Fruit fly (Drosophila melanogaster) Kc167 (cell line): ENCODE measurements around the gene Cmpk.

Experiments
- Myc ChIP-seq: fragments of >200 bp; optimal IDR thresholded peaks from 2 replicates; lab custom pipeline; 2017; ENCODE audit warnings: missing external identifiers
- h ChIP-seq: fragments of >200 bp; optimal IDR thresholded peaks from 3 replicates; lab custom pipeline; 2018; ENCODE audit warnings: missing external identifiers
- insv ChIP-seq: fragments of >200 bp; optimal IDR thresholded peaks from 3 replicates; lab custom pipeline; 2018; ENCODE audit warnings: missing external identifiers
- ttk ChIP-seq: sonication (Bioruptor generic); optimal IDR thresholded peaks from 2 replicates; lab custom pipeline; 2017; ENCODE audit warnings: missing external identifiers

DNA sequence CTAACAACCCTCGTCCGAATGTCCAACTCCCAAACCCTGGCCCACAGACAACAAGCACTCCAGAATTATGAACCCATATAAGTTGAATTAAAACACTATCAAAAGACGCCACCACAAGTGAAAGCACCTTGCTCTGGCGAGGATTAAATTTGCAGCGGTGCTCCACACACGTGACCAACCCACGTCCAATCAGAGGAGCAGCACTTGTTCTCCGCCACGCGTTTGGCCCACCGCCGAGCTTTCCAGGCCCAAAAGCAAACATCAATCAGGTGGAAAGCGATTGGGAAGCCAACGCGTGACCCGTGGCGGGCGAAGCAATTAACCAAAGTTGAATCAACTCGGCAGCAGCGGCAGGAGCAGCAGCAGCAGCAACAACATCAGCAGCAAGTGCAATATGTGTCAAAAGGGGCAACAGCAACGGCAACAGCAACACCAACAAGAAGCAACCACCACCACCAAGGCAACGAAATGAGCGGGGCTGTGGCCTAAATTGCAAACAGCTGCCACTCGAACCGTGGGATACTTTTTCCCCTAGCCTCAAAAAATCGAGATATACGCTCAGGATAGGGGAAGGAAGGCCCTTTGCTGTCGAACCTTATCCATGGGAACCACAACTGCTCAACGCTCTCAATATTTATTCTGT is 23.1 kb downstream of the Cmpk start:
- TF ChIP-seq ttk (lab: Kevin White, UChicago): no peak
- no peak for TF ChIP-seq Myc (lab: Kevin White, UChicago)
- TF ChIP-seq h (lab: Kevin White, UChicago): no peak
- no peak for TF ChIP-seq insv (lab: Kevin White, UChicago)
